Fruit fly (Drosophila melanogaster): Measurements from ENCODE around the gene Ogdh.
A peak's percentile ranks its signal among the peaks of the same experiment; 100 is the strongest.

DNA sequence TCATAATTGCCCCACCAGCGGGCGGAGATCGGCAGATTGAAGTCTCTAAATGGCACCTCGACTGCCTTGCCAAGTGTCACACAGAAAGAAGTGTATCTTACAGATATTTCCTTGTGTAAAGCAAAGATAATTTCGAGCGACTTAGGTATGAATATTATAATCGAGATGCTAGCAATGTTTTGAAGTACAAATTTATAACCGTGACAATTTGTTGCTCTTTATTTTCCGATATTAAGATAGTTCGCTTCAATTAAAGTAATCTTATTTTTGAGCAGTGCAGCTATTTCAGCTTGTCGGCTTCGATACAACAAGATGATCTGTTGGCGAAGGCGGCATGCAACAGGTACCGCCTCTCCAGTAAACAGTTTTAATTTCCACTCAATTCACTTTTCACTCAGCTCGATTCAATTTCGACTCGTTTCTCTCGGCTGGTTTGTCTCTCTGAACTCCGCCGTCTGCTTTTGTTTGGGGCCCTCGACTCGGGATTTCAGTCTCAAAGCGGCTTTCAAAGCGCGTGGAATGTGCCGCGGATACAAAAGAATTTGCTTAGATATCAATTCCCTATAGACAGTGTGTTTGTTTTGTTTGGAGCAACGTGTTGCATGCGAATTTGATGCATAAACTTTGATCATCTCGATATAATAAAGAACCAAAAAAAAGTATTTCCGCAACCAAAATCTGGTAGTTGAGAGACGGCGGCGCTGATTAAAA lies 38.7 kb upstream of the Ogdh start:
- no peak for TF ChIP-seq usp (GFP tag; optimal IDR thresholded peaks at IDR 0.05)
- no peak for TF ChIP-seq N (GFP tag; optimal IDR thresholded peaks at IDR 0.05)
- TF ChIP-seq Sp1 (GFP tag; optimal IDR thresholded peaks at IDR 0.05): no peak
- no peak for TF ChIP-seq OdsH (GFP tag; optimal IDR thresholded peaks at IDR 0.05)
- TF ChIP-seq br (GFP tag; optimal IDR thresholded peaks at IDR 0.05): peak; percentile 2

Measured in whole organism, wandering third instar larva.